Fruit fly (Drosophila melanogaster): ENCODE data around the gene Qsox4.

Gene Qsox4

DNA sequence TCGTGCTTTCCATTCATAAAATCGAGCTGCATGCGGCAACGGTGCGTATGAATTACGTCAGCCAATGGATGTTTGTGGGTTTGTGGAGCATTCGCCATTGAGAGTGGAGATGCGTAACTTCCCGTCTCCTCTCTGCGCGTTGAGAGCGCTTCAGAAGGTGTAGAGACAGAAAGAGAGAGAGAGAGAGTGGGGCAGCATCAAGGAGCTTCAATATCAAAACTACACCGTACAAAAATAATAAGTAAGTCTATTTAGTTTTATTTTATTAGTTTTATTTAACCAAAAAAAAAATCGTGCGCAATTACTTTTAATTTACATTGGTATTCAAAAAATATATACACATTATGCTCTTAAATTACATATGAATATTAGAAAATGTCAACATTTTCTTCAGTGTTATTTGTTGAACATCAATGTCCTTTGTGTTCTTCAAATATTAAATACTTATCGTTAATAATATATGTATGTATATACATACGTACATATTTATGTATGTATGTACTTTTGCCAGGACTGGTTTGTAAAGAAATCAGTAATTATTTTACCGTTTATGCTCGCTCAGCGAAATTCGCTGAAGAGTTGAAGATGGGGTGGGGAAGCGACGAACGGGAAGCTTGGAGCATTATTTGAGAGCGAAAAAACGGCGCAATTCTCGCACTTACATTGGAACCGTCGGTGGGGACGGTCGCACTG is 20.3 kb downstream of the Qsox4 start, which contains the start of gene CG10365 (continued):
- peak; percentile 79 for TF ChIP-seq gsb-n (tag; optimal IDR thresholded peaks at IDR 0.05)
- TF ChIP-seq dati (GFP tag; IDR thresholded peaks at IDR 0.05): peak; percentile 38; the same call in 1 of the 2 replicates
- no peak for TF ChIP-seq pita (GFP tag; optimal IDR thresholded peaks at IDR 0.05)
- TF ChIP-seq az2 (GFP tag; optimal IDR thresholded peaks at IDR 0.05): peak; percentile 81
- no peak for TF ChIP-seq pzg (GFP tag; optimal IDR thresholded peaks at IDR 0.05)
- TF ChIP-seq Mrtf (GFP tag; IDR thresholded peaks at IDR 0.05): peak; percentile 20; the same call in 1 of the 3 replicates
- TF ChIP-seq CG4404 (GFP tag; IDR thresholded peaks at IDR 0.05): 0 out of 2 replicates have a peak, but pooled peaks have one; percentile 34
- TF ChIP-seq Dad (GFP tag; optimal IDR thresholded peaks at IDR 0.05): no peak
- 0 out of 2 replicates have a peak, but pooled peaks have one; percentile 50 for TF ChIP-seq cas (GFP tag; IDR thresholded peaks at IDR 0.05)
- no peak for TF ChIP-seq Gug (GFP tag; IDR thresholded peaks at IDR 0.05)
- peak; percentile 78 to 89 for TF ChIP-seq Trl (optimal IDR thresholded peaks at IDR 0.05)
- no peak for TF ChIP-seq Trl (GFP tag; optimal IDR thresholded peaks at IDR 0.05)
- TF ChIP-seq Jarid2 (GFP tag; optimal IDR thresholded peaks at IDR 0.05): no peak
- TF ChIP-seq CG15696 (tag; optimal IDR thresholded peaks at IDR 0.05): peak; percentile 40
- no peak for TF ChIP-seq pros (GFP tag; optimal IDR thresholded peaks at IDR 0.05)
- no peak for TF ChIP-seq Stat92E (GFP tag; optimal IDR thresholded peaks at IDR 0.05)
- TF ChIP-seq CG2712 (tag; optimal IDR thresholded peaks at IDR 0.05): peak; percentile 84
- TF ChIP-seq CG12659 (GFP tag; optimal IDR thresholded peaks at IDR 0.05): peak; percentile 93
- TF ChIP-seq Eip74EF (GFP tag; optimal IDR thresholded peaks at IDR 0.05): peak in 1 of 2 experiments; percentile 93
- TF ChIP-seq CG7963 (GFP tag; IDR thresholded peaks at IDR 0.05; ENCODE audit: partially characterized antibody): no peak
- peak; percentile 95 for TF ChIP-seq CG11504 (tag; optimal IDR thresholded peaks at IDR 0.05)
- TF ChIP-seq CG4707 (GFP tag; optimal IDR thresholded peaks at IDR 0.05): no peak
- no peak for TF ChIP-seq fd64A (GFP tag; optimal IDR thresholded peaks at IDR 0.05)
- TF ChIP-seq CG11085 (GFP tag; IDR thresholded peaks at IDR 0.05): peak; percentile 76
- no peak for TF ChIP-seq pb (GFP tag; optimal IDR thresholded peaks at IDR 0.05)
- peak; percentile 76 for TF ChIP-seq sisA (GFP tag; IDR thresholded peaks at IDR 0.05)
- no peak for TF ChIP-seq Doc3 (GFP tag; IDR thresholded peaks at IDR 0.05; ENCODE audit: partially characterized antibody)
- peak; percentile 87 for TF ChIP-seq HLH3B (GFP tag; IDR thresholded peaks at IDR 0.05)
- no peak for TF ChIP-seq disco-r (GFP tag; optimal IDR thresholded peaks at IDR 0.05)
- TF ChIP-seq lab (GFP tag; optimal IDR thresholded peaks at IDR 0.05): peak; percentile 92
- TF ChIP-seq CG12236 (GFP tag; optimal IDR thresholded peaks at IDR 0.05): no peak
- no peak for TF ChIP-seq mam (GFP tag; optimal IDR thresholded peaks at IDR 0.05)
- TF ChIP-seq B-H1 (GFP tag; IDR thresholded peaks at IDR 0.05): peak; percentile 77
- TF ChIP-seq HLH4C (GFP tag; IDR thresholded peaks at IDR 0.05; ENCODE audit: partially characterized antibody): no peak
- peak; percentile 90 for TF ChIP-seq CG30403 (GFP tag; optimal IDR thresholded peaks at IDR 0.05)
- TF ChIP-seq CG13894 (tag; optimal IDR thresholded peaks at IDR 0.05): peak; percentile 86
- TF ChIP-seq Rfx (GFP tag; IDR thresholded peaks at IDR 0.05): peak; percentile 87
- TF ChIP-seq Hand (GFP tag; optimal IDR thresholded peaks at IDR 0.05): peak; percentile 88
- no peak for TF ChIP-seq NK7.1 (GFP tag; optimal IDR thresholded peaks at IDR 0.05)
- no peak for TF ChIP-seq CHES-1-like (GFP tag; optimal IDR thresholded peaks at IDR 0.05)
- TF ChIP-seq Atf-2 (GFP tag; optimal IDR thresholded peaks at IDR 0.05): no peak
- TF ChIP-seq gfzf (GFP tag; optimal IDR thresholded peaks at IDR 0.05): no peak
- TF ChIP-seq knrl (GFP tag; IDR thresholded peaks at IDR 0.05; ENCODE audit: partially characterized antibody): no peak
- peak; percentile 64 for TF ChIP-seq CG8281 (tag; optimal IDR thresholded peaks at IDR 0.05)
- TF ChIP-seq CG14710 (tag; optimal IDR thresholded peaks at IDR 0.05): peak; percentile 67
- no peak for TF ChIP-seq ro (GFP tag; IDR thresholded peaks at IDR 0.05)
- TF ChIP-seq CG4820 (GFP tag; optimal IDR thresholded peaks at IDR 0.05): peak; percentile 49
- no peak for TF ChIP-seq CG8944 (GFP tag; optimal IDR thresholded peaks at IDR 0.05)
- TF ChIP-seq CG9215 (GFP tag; IDR thresholded peaks at IDR 0.05): peak; percentile 81

All from whole organism, embryonic.